Fruit fly (Drosophila melanogaster): ENCODE measurements around the gene CG10366.

The CG10366 gene

DNA sequence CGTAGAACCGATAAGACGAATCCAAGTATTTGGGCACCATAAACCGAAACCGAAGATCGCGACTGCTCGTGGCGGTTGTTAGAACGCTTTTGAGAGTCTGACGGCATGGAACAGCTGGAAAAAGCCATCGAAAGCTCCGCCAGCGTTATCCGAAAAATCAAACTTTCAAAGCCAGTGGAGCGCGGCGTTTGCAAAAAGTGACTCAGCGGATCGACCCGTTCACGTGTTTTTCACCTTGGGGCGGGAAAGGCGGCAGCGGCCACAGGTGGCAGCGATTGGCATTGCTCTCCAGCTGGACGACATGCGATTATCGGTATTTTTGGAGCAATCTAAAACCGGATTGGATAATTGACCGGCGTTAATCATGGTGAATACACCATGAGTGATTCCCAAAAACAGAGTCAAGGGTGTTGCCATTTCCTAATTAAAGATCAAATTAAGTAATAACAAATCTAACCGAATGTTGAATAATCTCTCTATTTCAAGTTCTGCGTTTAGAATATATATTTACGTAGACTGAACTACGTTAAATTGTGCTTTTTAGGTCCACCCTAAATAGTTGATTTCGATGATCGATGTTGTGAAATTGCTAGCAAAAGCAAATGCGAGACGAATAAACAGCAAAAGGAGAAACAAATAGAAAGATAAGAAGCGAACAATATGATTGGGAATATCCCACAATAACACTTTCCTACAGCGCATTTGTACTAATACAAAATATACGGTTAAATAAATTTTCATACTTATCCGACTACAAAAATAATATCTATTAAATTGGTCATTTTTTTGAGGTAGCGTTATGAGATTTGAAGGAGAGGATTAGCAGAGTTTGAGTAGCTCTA is 36.9 kb upstream of the CG10366 start, which contains the start of gene CG10337 (continued):
- TF ChIP-seq CG11723 (GFP tag; optimal IDR thresholded peaks at IDR 0.05) (peak; percentile 12), CG4360 (GFP tag; IDR thresholded peaks at IDR 0.05) (no peak), prd (optimal IDR thresholded peaks at IDR 0.05) (no peak), prd (GFP tag; IDR thresholded peaks at IDR 0.05) (no peak; the same call in 2 of the 3 replicates), croc (GFP tag; conservative IDR thresholded peaks at IDR 0.05) (no peak), Rx (GFP tag; IDR thresholded peaks at IDR 0.05) (no peak), CG14965 (GFP tag; optimal IDR thresholded peaks at IDR 0.05; ENCODE audit: borderline replicate concordance) (no peak), pan (optimal IDR thresholded peaks at IDR 0.05) (no peak), pan (GFP tag; optimal IDR thresholded peaks at IDR 0.05 in 1 of 2, IDR thresholded peaks at IDR 0.05 in 1 of 2) (peak in 1 of 2 experiments; percentile 36), fd64A (GFP tag; optimal IDR thresholded peaks at IDR 0.05) (peak; percentile 23), zf30C (GFP tag; optimal IDR thresholded peaks at IDR 0.05) (no peak), CG14860 (GFP tag; IDR thresholded peaks at IDR 0.05; ENCODE audit: partially characterized antibody) (no peak), Opbp (GFP tag; IDR thresholded peaks at IDR 0.05; ENCODE audit: partially characterized antibody) (no peak), ham (GFP tag; IDR thresholded peaks at IDR 0.05) (no peak), YL-1 (GFP tag; optimal IDR thresholded peaks at IDR 0.05) (peak; percentile 34), wor (GFP tag; IDR thresholded peaks at IDR 0.05) (no peak), slbo (GFP tag; IDR thresholded peaks at IDR 0.05) (peak; percentile 29; the same call in 1 of the 2 replicates), jigr1 (GFP tag; IDR thresholded peaks at IDR 0.05) (no peak), CG2202 (tag; optimal IDR thresholded peaks at IDR 0.05) (no peak), corto (GFP tag; optimal IDR thresholded peaks at IDR 0.05) (no peak), sens-2 (GFP tag; IDR thresholded peaks at IDR 0.05) (no peak), CG31224 (GFP tag; IDR thresholded peaks at IDR 0.05) (peak; percentile 31; the same call in 1 of the 2 replicates), lov (optimal IDR thresholded peaks at IDR 0.05) (no peak), lov (GFP tag; IDR thresholded peaks at IDR 0.05) (no peak), CG31441 (GFP tag; IDR thresholded peaks at IDR 0.05) (peak; percentile 16; the same call in 1 of the 2 replicates), trh (GFP tag; optimal IDR thresholded peaks at IDR 0.05) (no peak), CG3726 (GFP tag; IDR thresholded peaks at IDR 0.05) (no peak), chm (GFP tag; IDR thresholded peaks at IDR 0.05) (no peak), Ets97D (GFP tag; optimal IDR thresholded peaks at IDR 0.05) (no peak), Camta (GFP tag; optimal IDR thresholded peaks at IDR 0.05) (no peak), CG18599 (GFP tag; optimal IDR thresholded peaks at IDR 0.05) (peak; percentile 80), vvl (GFP tag; IDR thresholded peaks at IDR 0.05) (peak; percentile 53; the same call in 1 of the 2 replicates), CG12071 (GFP tag; optimal IDR thresholded peaks at IDR 0.05) (peak; percentile 60), nom (GFP tag; optimal IDR thresholded peaks at IDR 0.05) (peak; percentile 79), Nf-YC (tag; optimal IDR thresholded peaks at IDR 0.05) (peak; percentile 28), btn (GFP tag; optimal IDR thresholded peaks at IDR 0.05) (peak; percentile 2), MESR4 (GFP tag; optimal IDR thresholded peaks at IDR 0.05) (no peak), Asciz (GFP tag; optimal IDR thresholded peaks at IDR 0.05) (peak; percentile 36), Oli (tag; optimal IDR thresholded peaks at IDR 0.05) (no peak), schlank (tag; optimal IDR thresholded peaks at IDR 0.05) (peak; percentile 17), rib (GFP tag; IDR thresholded peaks at IDR 0.05) (peak; percentile 83), CG17829 (tag; optimal IDR thresholded peaks at IDR 0.05) (peak; percentile 5), CG10462 (GFP tag; optimal IDR thresholded peaks at IDR 0.05) (no peak), Myb (GFP tag; optimal IDR thresholded peaks at IDR 0.05) (peak; percentile 24), CG3407 (GFP tag; optimal IDR thresholded peaks at IDR 0.05) (no peak), CG7786 (GFP tag; optimal IDR thresholded peaks at IDR 0.05) (peak; percentile 44), CG15479 (GFP tag; optimal IDR thresholded peaks at IDR 0.05) (peak; percentile 56), CG17612 (GFP tag; IDR thresholded peaks at IDR 0.05) (no peak), row (GFP tag; IDR thresholded peaks at IDR 0.05) (peak; percentile 60; the same call in 2 of the 3 replicates), CG2199 (GFP tag; IDR thresholded peaks at IDR 0.05) (peak; percentile 64; the same call in 1 of the 3 replicates)

Data from whole organism, embryonic.